Worm (Caenorhabditis elegans) whole organism, L1 larva: Measurements from ENCODE around the gene ZK1236.5.

Source experiments
- C04F5.9 ChIP-seq: sonication (generic microtip); optimal IDR thresholded peaks from 2 replicates; lab custom pipeline; 2016; ENCODE audit warnings: missing genetic modification characterization, missing compliant biosample characterization
- C16A3.4 ChIP-seq: fragments of 150-350 bp; optimal IDR thresholded peaks from 2 replicates; lab custom pipeline; 2014; ENCODE audit warnings: missing biosample characterization, missing genetic modification characterization
- C34B4.2 ChIP-seq: sonication (generic microtip); optimal IDR thresholded peaks from 2 replicates; lab custom pipeline; 2017; ENCODE audit warnings: mild to moderate bottlenecking, missing genetic modification characterization, missing compliant biosample characterization
- F16B12.6 ChIP-seq: fragments of 150-350 bp; optimal IDR thresholded peaks from 2 replicates; lab custom pipeline; 2014; ENCODE audit warnings: missing biosample characterization, missing genetic modification characterization
- aly-2 ChIP-seq: fragments of 150-350 bp; optimal IDR thresholded peaks from 2 replicates; lab custom pipeline; 2014; ENCODE audit warnings: missing biosample characterization, missing genetic modification characterization
- ceh-63 ChIP-seq: fragments of 200-800 bp; sonication (Bioruptor generic); optimal IDR thresholded peaks from 2 replicates; lab custom pipeline; 2018; ENCODE audit warnings: mild to moderate bottlenecking, missing genetic modification characterization, missing compliant biosample characterization
- ceh-8 ChIP-seq: fragments of 200-800 bp; sonication (Bioruptor generic); optimal IDR thresholded peaks from 2 replicates; lab custom pipeline; 2018; ENCODE audit warnings: mild to moderate bottlenecking, missing genetic modification characterization, moderate library complexity, missing compliant biosample characterization
- ceh-90 ChIP-seq: sonication (generic microtip); optimal IDR thresholded peaks from 2 replicates; lab custom pipeline; 2016; ENCODE audit warnings: missing genetic modification characterization, missing compliant biosample characterization
- ces-1 ChIP-seq: fragments of 150-350 bp; optimal IDR thresholded peaks from 2 replicates; lab custom pipeline; 2014; ENCODE audit warnings: missing biosample characterization, missing genetic modification reagents, missing genetic modification characterization
- dsc-1 ChIP-seq: sonication (generic microtip); optimal IDR thresholded peaks from 2 replicates; lab custom pipeline; 2016; ENCODE audit warnings: mild to moderate bottlenecking, missing genetic modification characterization, missing compliant biosample characterization
- efl-1 ChIP-seq, 4 experiments: fragments of 150-350 bp; optimal IDR thresholded peaks in 3 of 4; peaks in 1 of 4; 1 replicate in 1 of 4; 2 replicates in 3 of 4; lab custom pipeline; 2014; ENCODE audit warnings: missing biosample characterization in 2 of 4, missing genetic modification characterization in 2 of 4, missing genetic modification reagents in 2 of 4
- efl-3 ChIP-seq: fragments of 200-800 bp; sonication (Bioruptor generic); optimal IDR thresholded peaks from 2 replicates; lab custom pipeline; 2018; ENCODE audit warnings: mild to moderate bottlenecking, missing genetic modification characterization, missing compliant biosample characterization
- egl-13 ChIP-seq: sonication (generic microtip); optimal IDR thresholded peaks from 2 replicates; lab custom pipeline; 2016; ENCODE audit warnings: missing genotype, missing genetic modification reagents, missing genetic modification characterization, missing compliant biosample characterization
- egl-27 ChIP-seq, 2 experiments: fragments of 150-350 bp in 1 of 2; sonication (generic microtip); optimal IDR thresholded peaks; 3 replicates each; lab custom pipeline; 2017 to 2018; ENCODE audit warnings: missing biosample characterization in 2 of 2, missing genetic modification characterization in 2 of 2, missing genetic modification reagents in 2 of 2
- fkh-10 ChIP-seq: sonication (generic microtip); optimal IDR thresholded peaks from 2 replicates; lab custom pipeline; 2017; ENCODE audit warnings: missing biosample characterization, missing genetic modification reagents, missing genetic modification characterization
- fos-1 ChIP-seq: fragments of 150-350 bp; optimal IDR thresholded peaks from 2 replicates; lab custom pipeline; 2014; ENCODE audit warnings: missing biosample characterization, missing genetic modification characterization
- hlh-17 ChIP-seq: fragments of 200-800 bp; sonication (Bioruptor generic); optimal IDR thresholded peaks from 2 replicates; lab custom pipeline; 2018; ENCODE audit warnings: missing genetic modification characterization, mild to moderate bottlenecking, missing compliant biosample characterization, moderate library complexity, borderline replicate concordance
- hpl-2 ChIP-seq: fragments of 150-350 bp; optimal IDR thresholded peaks from 2 replicates; lab custom pipeline; 2014; ENCODE audit warnings: missing biosample characterization, missing genetic modification reagents, missing genetic modification characterization
- isw-1 ChIP-seq: fragments of 200-800 bp; sonication (Bioruptor generic); IDR thresholded peaks from 2 replicates; pipeline ENCODE4 v1.3.6; 2022; ENCODE audit warnings: missing genetic modification characterization, missing compliant biosample characterization
- lin-35 ChIP-seq, 2 experiments: fragments of 150-350 bp; optimal IDR thresholded peaks; 2 replicates each; lab custom pipeline; 2014; ENCODE audit warnings: missing biosample characterization in 2 of 2, missing genetic modification characterization in 2 of 2, missing genetic modification reagents in 2 of 2
- lin-39 ChIP-seq: fragments of 150-350 bp; optimal IDR thresholded peaks from 2 replicates; lab custom pipeline; 2014; ENCODE audit warnings: missing biosample characterization, missing genetic modification reagents, missing genetic modification characterization
- lir-3 ChIP-seq: sonication (generic microtip); optimal IDR thresholded peaks from 2 replicates; lab custom pipeline; 2016; ENCODE audit warnings: mild to moderate bottlenecking, missing genetic modification characterization, moderate library complexity, missing compliant biosample characterization; ENCODE audit not compliant: poor library complexity
- lsy-2 ChIP-seq, 2 experiments: fragments of 150-350 bp; optimal IDR thresholded peaks; 2 replicates each; lab custom pipeline; 2014; ENCODE audit warnings: missing biosample characterization in 2 of 2, missing genetic modification characterization in 2 of 2
- mab-9 ChIP-seq: fragments of 200-800 bp; sonication (Bioruptor generic); IDR thresholded peaks from 2 replicates; pipeline ENCODE4 v1.3.6; 2022; ENCODE audit warnings: missing genetic modification reagents, missing genetic modification characterization, missing compliant biosample characterization
- mep-1 ChIP-seq: fragments of 150-350 bp; optimal IDR thresholded peaks from 2 replicates; lab custom pipeline; 2014; ENCODE audit warnings: missing biosample characterization, missing genetic modification characterization
- nhr-12 ChIP-seq: sonication (generic microtip); optimal IDR thresholded peaks from 2 replicates; lab custom pipeline; 2017; ENCODE audit warnings: missing biosample characterization, missing genetic modification characterization
- nhr-19 ChIP-seq: fragments of 200-800 bp; sonication (Bioruptor generic); conservative IDR thresholded peaks from 2 replicates; pipeline ENCODE4 v1.3.6; 2022; ENCODE audit warnings: missing genetic modification characterization, missing compliant biosample characterization
- nhr-28 ChIP-seq: fragments of 150-350 bp; optimal IDR thresholded peaks from 2 replicates; lab custom pipeline; 2014; ENCODE audit warnings: missing biosample characterization, missing genetic modification characterization
- nhr-71 ChIP-seq: sonication (generic microtip); optimal IDR thresholded peaks from 2 replicates; lab custom pipeline; 2016; ENCODE audit warnings: mild to moderate bottlenecking, missing genetic modification characterization, moderate library complexity, missing compliant biosample characterization
- nhr-76 ChIP-seq: sonication (generic microtip); optimal IDR thresholded peaks from 2 replicates; lab custom pipeline; 2017; ENCODE audit warnings: missing biosample characterization, missing genetic modification characterization
- nhr-77 ChIP-seq: fragments of 150-350 bp; optimal IDR thresholded peaks from 2 replicates; lab custom pipeline; 2014; ENCODE audit warnings: missing biosample characterization, missing genetic modification characterization
- nhr-84 ChIP-seq: sonication (generic microtip); optimal IDR thresholded peaks from 2 replicates; lab custom pipeline; 2017; ENCODE audit warnings: missing biosample characterization, missing genetic modification characterization
- nhr-90 ChIP-seq: sonication (generic microtip); optimal IDR thresholded peaks from 2 replicates; lab custom pipeline; 2016; ENCODE audit warnings: mild to moderate bottlenecking, missing genetic modification characterization, missing compliant biosample characterization; ENCODE audit not compliant: poor library complexity
- pag-3 ChIP-seq: sonication (generic microtip); optimal IDR thresholded peaks from 2 replicates; lab custom pipeline; 2017; ENCODE audit warnings: missing genetic modification characterization, mild to moderate bottlenecking, missing compliant biosample characterization, antibody characterized with exemption, borderline replicate concordance; ENCODE audit not compliant: insufficient read depth
- pqm-1 ChIP-seq: sonication (generic microtip); optimal IDR thresholded peaks from 3 replicates; lab custom pipeline; 2017; ENCODE audit warnings: missing biosample characterization, missing genetic modification characterization
- snu-23 ChIP-seq: sonication (generic microtip); optimal IDR thresholded peaks from 2 replicates; lab custom pipeline; 2016; ENCODE audit warnings: missing genetic modification characterization, missing compliant biosample characterization
- tbx-2 ChIP-seq: sonication (generic microtip); optimal IDR thresholded peaks from 2 replicates; lab custom pipeline; 2016; ENCODE audit warnings: missing genetic modification characterization, missing compliant biosample characterization
- tlp-1 ChIP-seq: fragments of 150-350 bp; optimal IDR thresholded peaks from 2 replicates; lab custom pipeline; 2014; ENCODE audit warnings: missing biosample characterization, missing genetic modification characterization
- unc-86 ChIP-seq: sonication (generic microtip); optimal IDR thresholded peaks from 2 replicates; lab custom pipeline; 2016; ENCODE audit warnings: missing genetic modification characterization, missing compliant biosample characterization
- ztf-11 ChIP-seq, 2 experiments: sonication (generic microtip); optimal IDR thresholded peaks; 2 replicates each; lab custom pipeline; 2016 to 2017; ENCODE audit warnings: missing genetic modification characterization in 2 of 2, missing biosample characterization in 1 of 2, missing compliant biosample characterization in 1 of 2

Gene ZK1236.5

ce11 chrIII:8392307-8392706 lies 39.7 kb downstream of the ZK1236.5 start (continued):
- TF ChIP-seq efl-1 (optimal IDR thresholded peaks at IDR 0.05; lab: Kevin White, UChicago) (peak; percentile 3 to 8), efl-1 (GFP tag; optimal IDR thresholded peaks at IDR 0.05 in 1 of 2; lab: Kevin White, UChicago) (peak in 1 of 2 experiments; percentile 72), pag-3 (tag; lab: Kevin White, UChicago) (no peak), hpl-2 (GFP tag; lab: Kevin White, UChicago) (no peak), nhr-71 (tag; lab: Kevin White, UChicago) (peak; percentile 63), mab-9 (GFP tag; lab: Robert Waterston, UW) (no peak), hlh-17 (GFP tag; lab: Kevin White, UChicago) (no peak), lin-39 (tag; lab: Kevin White, UChicago) (no peak), lin-35 (GFP tag; optimal IDR thresholded peaks at IDR 0.05; lab: Kevin White, UChicago) (peak in 1 of 2 experiments; percentile 15), aly-2 (tag; lab: Kevin White, UChicago) (no peak), efl-3 (GFP tag; lab: Kevin White, UChicago) (no peak), tbx-2 (peak; percentile 4), ceh-8 (GFP tag; lab: Kevin White, UChicago) (peak; percentile 36), nhr-28 (tag; lab: Kevin White, UChicago) (no peak), ceh-63 (no peak), C04F5.9 (tag; lab: Kevin White, UChicago) (no peak), fos-1 (tag; lab: Kevin White, UChicago) (no peak), lsy-2 (tag; optimal IDR thresholded peaks at IDR 0.05; lab: Kevin White, UChicago) (peak; percentile 15 to 54), nhr-19 (GFP tag; lab: Robert Waterston, UW) (no peak), ceh-90 (tag; lab: Kevin White, UChicago) (no peak), nhr-76 (tag; lab: Kevin White, UChicago) (no peak), egl-13 (tag; lab: Kevin White, UChicago) (peak; percentile 63), nhr-77 (tag; lab: Kevin White, UChicago) (no peak), dsc-1 (tag; lab: Kevin White, UChicago) (peak; percentile 71), ces-1 (GFP tag; lab: Kevin White, UChicago) (peak; percentile 4), lir-3 (no peak), unc-86 (tag; lab: Kevin White, UChicago) (peak; percentile 62), mep-1 (peak; percentile 37), isw-1 (GFP tag; lab: Robert Waterston, UW) (peak; percentile 7; the same call in 1 of the 2 replicates), F16B12.6 (tag; lab: Kevin White, UChicago) (no peak), nhr-12 (no peak), fkh-10 (GFP tag; lab: Kevin White, UChicago) (peak; percentile 66), snu-23 (GFP tag; lab: Kevin White, UChicago) (peak; percentile 47)
- TF ChIP-seq, all 84 proteins: peak for 23

ce11 chrIII:8389539-8389938 lies 42.5 kb downstream of the ZK1236.5 start, which contains the start of gene ZK353.4:
TSS of gene ZK353.4 (minus strand) at chrIII:8389639.
- TF ChIP-seq tlp-1 (no peak), unc-86 (tag; lab: Kevin White, UChicago) (no peak), C16A3.4 (tag; lab: Kevin White, UChicago) (no peak), C34B4.2 (tag; lab: Kevin White, UChicago) (no peak), pqm-1 (no peak), ceh-90 (tag; lab: Kevin White, UChicago) (no peak), nhr-90 (tag; lab: Kevin White, UChicago) (no peak), nhr-84 (no peak), egl-27 (tag; optimal IDR thresholded peaks at IDR 0.05; lab: Kevin White, UChicago) (no peak), ztf-11 (tag; optimal IDR thresholded peaks at IDR 0.05; lab: Kevin White, UChicago) (no peak), dsc-1 (tag; lab: Kevin White, UChicago) (no peak)
